Fruit fly (Drosophila melanogaster): ENCODE results near the gene Sec61gamma.

dm6 chrX:19598503-19598902 is 44.6 kb upstream of the Sec61gamma start:
- TF ChIP-seq Eip78C (GFP tag) = no peak
- TF ChIP-seq Ets21C (GFP tag; optimal IDR thresholded peaks at IDR 0.05) = no peak
- TF ChIP-seq Hr38 (GFP tag; optimal IDR thresholded peaks at IDR 0.05) = no peak
- TF ChIP-seq Gug (GFP tag; IDR thresholded peaks at IDR 0.05) = no peak
- no peak for TF ChIP-seq fkh (GFP tag; optimal IDR thresholded peaks at IDR 0.05)
- TF ChIP-seq CG4318 (GFP tag; optimal IDR thresholded peaks at IDR 0.05) = no peak
- no peak for TF ChIP-seq OdsH (GFP tag; optimal IDR thresholded peaks at IDR 0.05)
- no peak for TF ChIP-seq Blimp-1 (GFP tag; optimal IDR thresholded peaks at IDR 0.05)
- TF ChIP-seq CG9139 (GFP tag; optimal IDR thresholded peaks at IDR 0.05) = no peak
- TF ChIP-seq svp (GFP tag) = no peak
- no peak for TF ChIP-seq CG11902 (GFP tag; optimal IDR thresholded peaks at IDR 0.05)
